Worm (Caenorhabditis elegans): ENCODE measurements around the gene dkc-1.

Gene dkc-1

DNA sequence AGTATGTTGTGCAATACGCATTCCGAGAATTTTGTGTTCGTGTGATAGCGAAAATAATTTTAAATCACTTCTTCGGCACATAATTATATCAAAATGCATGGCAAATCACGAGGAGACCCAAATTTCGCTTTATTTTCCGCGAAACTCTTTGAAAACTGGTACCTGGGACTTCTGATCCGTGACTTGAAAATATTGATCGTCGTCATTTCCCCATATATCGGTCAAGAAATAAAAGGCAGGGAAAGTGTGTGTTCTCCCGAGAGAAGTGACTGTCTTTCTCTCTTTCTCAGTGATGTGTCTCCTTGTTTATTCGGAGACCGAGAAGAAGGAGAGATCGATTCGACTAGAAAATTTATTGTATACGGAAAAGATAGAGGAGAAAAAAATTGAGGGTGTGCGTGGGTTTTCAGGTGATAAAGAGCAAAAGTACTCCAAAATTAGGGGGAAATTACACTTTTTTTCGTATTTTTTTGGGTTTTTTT, 37.0 kb upstream of the dkc-1 start, which contains the start of gene W09D10.5 (continued):
- TF ChIP-seq D2030.7 (GFP tag; IDR thresholded peaks at IDR 0.05) (no peak), cebp-1 (GFP tag; IDR thresholded peaks at IDR 0.05) (peak; percentile 43; the same call in 1 of the 2 replicates), cebp-1 (tag; optimal IDR thresholded peaks at IDR 0.05) (peak; percentile 77), lag-1 (GFP tag; IDR thresholded peaks at IDR 0.05) (no peak), lin-35 (GFP tag; optimal IDR thresholded peaks at IDR 0.05) (no peak), F33H1.4 (GFP tag; IDR thresholded peaks at IDR 0.05) (no peak), ztf-18 (tag; optimal IDR thresholded peaks at IDR 0.05) (peak; percentile 16), let-607 (tag; optimal IDR thresholded peaks at IDR 0.05) (no peak), hlh-26 (GFP tag; conservative IDR thresholded peaks at IDR 0.05) (no peak), sdz-38 (tag; optimal IDR thresholded peaks at IDR 0.05) (no peak), T26A5.8 (tag; optimal IDR thresholded peaks at IDR 0.05) (no peak), F57C9.4 (tag; optimal IDR thresholded peaks at IDR 0.05) (peak; percentile 18), sea-2 (GFP tag; IDR thresholded peaks at IDR 0.05) (no peak), egrh-3 (GFP tag; IDR thresholded peaks at IDR 0.05) (no peak), madf-3 (GFP tag; IDR thresholded peaks at IDR 0.05) (no peak), madf-8 (GFP tag; conservative IDR thresholded peaks at IDR 0.05) (no peak), nhr-120 (GFP tag; IDR thresholded peaks at IDR 0.05) (0 out of 2 replicates have a peak, but pooled peaks have one; percentile 8), F57A8.1 (GFP tag; optimal IDR thresholded peaks at IDR 0.05) (no peak), snpc-3.4 (tag; optimal IDR thresholded peaks at IDR 0.05) (no peak), nhr-80 (tag; optimal IDR thresholded peaks at IDR 0.05) (peak; percentile 64), pha-4 (tag; optimal IDR thresholded peaks at IDR 0.05) (peak; percentile 63), attf-6 (GFP tag; IDR thresholded peaks at IDR 0.05) (no peak), unc-62 (GFP tag; optimal IDR thresholded peaks at IDR 0.05) (no peak), mxl-1 (tag; optimal IDR thresholded peaks at IDR 0.05) (no peak), nfya-1 (tag; optimal IDR thresholded peaks at IDR 0.05; ENCODE audit: borderline replicate concordance, insufficient read depth) (no peak), F52B5.7 (tag; optimal IDR thresholded peaks at IDR 0.05) (peak; percentile 57), hlh-12 (tag; optimal IDR thresholded peaks at IDR 0.05) (no peak), sptf-2 (GFP tag; optimal IDR thresholded peaks at IDR 0.05) (no peak), B0261.1 (tag; optimal IDR thresholded peaks at IDR 0.05) (no peak), F39B2.1 (GFP tag; IDR thresholded peaks at IDR 0.05) (no peak), F10E7.11 (tag; optimal IDR thresholded peaks at IDR 0.05) (no peak), ceh-40 (GFP tag; IDR thresholded peaks at IDR 0.05) (no peak), F37B4.10 (GFP tag; IDR thresholded peaks at IDR 0.05) (0 out of 2 replicates have a peak, but pooled peaks have one; percentile 14), repo-1 (tag; optimal IDR thresholded peaks at IDR 0.05) (peak; percentile 70), somi-1 (GFP tag; optimal IDR thresholded peaks at IDR 0.05) (no peak), mcd-1 (GFP tag; IDR thresholded peaks at IDR 0.05) (no peak; the same call in 1 of the 2 replicates)

DNA sequence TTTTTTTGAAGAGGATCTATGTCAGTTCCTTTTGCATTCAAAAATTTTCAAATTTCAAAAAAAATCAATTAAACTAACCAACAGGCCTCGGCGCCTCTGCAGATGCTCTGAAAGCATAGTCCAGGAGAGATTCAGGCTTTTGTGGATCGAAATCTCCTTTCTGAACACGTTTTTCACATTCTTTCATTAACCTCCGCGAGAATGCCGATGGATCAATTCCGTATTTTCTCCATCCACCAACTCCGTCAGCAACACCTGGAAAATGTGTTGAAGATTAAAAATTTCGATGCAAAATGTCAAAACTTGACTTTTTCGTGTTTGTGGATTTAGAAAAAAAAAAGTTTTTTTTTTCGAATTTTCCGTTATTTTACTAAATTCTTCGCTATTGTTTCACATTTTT, 33.7 kb upstream of the dkc-1 start:
- 0 out of 2 replicates have a peak, but pooled peaks have one; percentile 24 for TF ChIP-seq K11D2.4 (GFP tag; IDR thresholded peaks at IDR 0.05)
- TF ChIP-seq hrde-1 (tag; optimal IDR thresholded peaks at IDR 0.05; ENCODE audit: borderline replicate concordance): no peak
- no peak for TF ChIP-seq hmg-20 (GFP tag; IDR thresholded peaks at IDR 0.05)
- 0 out of 2 replicates have a peak, but pooled peaks have one; percentile 15 for TF ChIP-seq let-526 (GFP tag; IDR thresholded peaks at IDR 0.05)
- no peak for TF ChIP-seq xnd-1 (tag; optimal IDR thresholded peaks at IDR 0.05)
- peak; percentile 12 for TF ChIP-seq zim-3 (tag; optimal IDR thresholded peaks at IDR 0.05)
- 0 out of 2 replicates have a peak, but pooled peaks have one; percentile 31 for TF ChIP-seq madf-3 (GFP tag; IDR thresholded peaks at IDR 0.05)
- TF ChIP-seq ztf-25 (GFP tag; IDR thresholded peaks at IDR 0.05): no peak
- no peak for TF ChIP-seq cebp-1 (GFP tag; IDR thresholded peaks at IDR 0.05)
- peak; percentile 23 for TF ChIP-seq cebp-1 (tag; optimal IDR thresholded peaks at IDR 0.05)
- TF ChIP-seq F39B2.1 (GFP tag; IDR thresholded peaks at IDR 0.05): no peak
- TF ChIP-seq repo-1 (tag; optimal IDR thresholded peaks at IDR 0.05): peak; percentile 6
- TF ChIP-seq nfyb-1 (GFP tag; IDR thresholded peaks at IDR 0.05): 0 out of 2 replicates have a peak, but pooled peaks have one; percentile 21
- 0 out of 2 replicates have a peak, but pooled peaks have one; percentile 51 for TF ChIP-seq ekl-4 (GFP tag; IDR thresholded peaks at IDR 0.05)
- no peak for TF ChIP-seq F57A8.1 (GFP tag; optimal IDR thresholded peaks at IDR 0.05)
- TF ChIP-seq madf-6 (GFP tag; IDR thresholded peaks at IDR 0.05): 0 out of 2 replicates have a peak, but pooled peaks have one; percentile 28
- no peak for TF ChIP-seq dpl-1 (GFP tag; optimal IDR thresholded peaks at IDR 0.05)
- TF ChIP-seq efl-1 (GFP tag; optimal IDR thresholded peaks at IDR 0.05): no peak
- TF ChIP-seq F57C9.4 (tag; optimal IDR thresholded peaks at IDR 0.05): no peak
- 0 out of 2 replicates have a peak, but pooled peaks have one; percentile 36 for TF ChIP-seq sea-2 (GFP tag; IDR thresholded peaks at IDR 0.05)
- no peak for TF ChIP-seq ztf-18 (tag; optimal IDR thresholded peaks at IDR 0.05)
